Fruit fly (Drosophila melanogaster) whole organism: ENCODE measurements around the gene Uch.

Source experiments
- CG8478 ChIP-seq: fragments of >200 bp; optimal IDR thresholded peaks from 2 replicates; lab custom pipeline; 2018; ENCODE audit warnings: inconsistent platforms
- EcR ChIP-seq, 2 experiments: fragments of >200 bp; optimal IDR thresholded peaks; 2 replicates each; lab custom pipeline; 2017; ENCODE audit warnings: missing biosample characterization in 2 of 2, missing genetic modification characterization in 2 of 2, missing genetic modification reagents in 2 of 2
- pan ChIP-seq: fragments of >200 bp; optimal IDR thresholded peaks from 2 replicates; lab custom pipeline; 2017
- psq ChIP-seq: fragments of >200 bp; optimal IDR thresholded peaks from 2 replicates; lab custom pipeline; 2017
- usp ChIP-seq: fragments of >200 bp; optimal IDR thresholded peaks from 2 replicates; lab custom pipeline; 2017; ENCODE audit warnings: missing biosample characterization, missing genetic modification characterization, mixed read lengths

- TF ChIP-seq CG8478 (lab: Kevin White, UChicago) (no peak), usp (no peak), psq (no peak), pan (no peak), EcR (GFP tag; optimal IDR thresholded peaks at IDR 0.05; lab: Kevin White, UChicago) (no peak)
Observed at dm6 chr2L:2212478-2212877, 1.5 kb downstream of the Uch start, which contains the start of gene CG15385.
